Worm (Caenorhabditis elegans): ENCODE data around the gene oac-29.

- TF ChIP-seq T23F11.4 (GFP tag; optimal IDR thresholded peaks at IDR 0.05) (no peak), ztf-16 (tag; optimal IDR thresholded peaks at IDR 0.05) (no peak), hlh-6 (tag; optimal IDR thresholded peaks at IDR 0.05) (no peak)
Measured at ce11 chrV:8636907-8637306, 1.4 kb upstream of the oac-29 start, which contains the start of gene grl-12.
